Fruit fly (Drosophila melanogaster): ENCODE results near the gene dx.

DNA sequence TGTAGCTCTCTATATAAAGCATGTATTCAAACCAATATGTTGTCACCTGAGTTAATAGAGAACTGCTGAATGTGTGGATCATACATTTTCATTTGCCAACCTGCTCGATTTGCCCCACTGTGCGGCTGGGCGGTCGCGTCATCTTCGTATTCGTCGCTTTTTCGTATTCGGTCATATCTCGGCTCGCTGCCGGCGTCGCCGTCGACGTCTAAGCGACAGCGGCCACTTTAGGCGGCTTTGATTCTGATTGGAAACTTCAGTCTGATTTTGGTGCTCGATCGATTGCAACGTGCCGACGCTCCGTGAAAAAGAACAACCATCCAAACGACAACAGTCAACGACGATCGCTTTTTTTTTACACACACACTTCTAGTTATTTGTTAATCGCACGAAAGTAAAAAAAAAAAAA is 12.1 kb downstream of the dx start:
- TF ChIP-seq psq (optimal IDR thresholded peaks at IDR 0.05) = no peak
- TF ChIP-seq h (optimal IDR thresholded peaks at IDR 0.05) = no peak
- TF ChIP-seq ttk (optimal IDR thresholded peaks at IDR 0.05) = no peak
- TF ChIP-seq insv (optimal IDR thresholded peaks at IDR 0.05) = no peak

All from Kc167 (cell line).